Worm (Caenorhabditis elegans) whole organism, late embryonic: Measurements from ENCODE around the gene clec-70.

ENCODE experiments used
- C08G9.2 ChIP-seq: sonication (generic microtip); optimal IDR thresholded peaks from 2 replicates; lab custom pipeline; 2016; ENCODE audit warnings: mild to moderate bottlenecking, missing genetic modification characterization, moderate library complexity, missing compliant biosample characterization
- C38D4.7 ChIP-seq: fragments of 200-800 bp; sonication (Bioruptor generic); optimal IDR thresholded peaks from 2 replicates; lab custom pipeline; 2018; ENCODE audit warnings: mild to moderate bottlenecking, missing genetic modification characterization, moderate library complexity, missing compliant biosample characterization
- F13H6.1 ChIP-seq: sonication (generic microtip); optimal IDR thresholded peaks from 2 replicates; lab custom pipeline; 2016; ENCODE audit warnings: missing genetic modification characterization, missing compliant biosample characterization
- Y22D7AL.16 ChIP-seq: sonication (generic microtip); optimal IDR thresholded peaks from 2 replicates; lab custom pipeline; 2016; ENCODE audit warnings: missing genetic modification characterization, missing compliant biosample characterization
- ahr-1 ChIP-seq: sonication (generic microtip); optimal IDR thresholded peaks from 2 replicates; lab custom pipeline; 2016; ENCODE audit warnings: missing genetic modification characterization, missing compliant biosample characterization
- ama-1 ChIP-seq: fragments of 150-350 bp; optimal IDR thresholded peaks from 2 replicates; lab custom pipeline; 2014
- ceh-14 ChIP-seq: sonication (generic microtip); optimal IDR thresholded peaks from 2 replicates; lab custom pipeline; 2016; ENCODE audit warnings: missing genotype, missing genetic modification characterization, missing compliant biosample characterization
- ceh-18 ChIP-seq: sonication (generic microtip); optimal IDR thresholded peaks from 2 replicates; lab custom pipeline; 2016; ENCODE audit warnings: missing genetic modification characterization, missing compliant biosample characterization
- ceh-22 ChIP-seq: sonication (generic microtip); optimal IDR thresholded peaks from 2 replicates; lab custom pipeline; 2017; ENCODE audit warnings: missing biosample characterization, missing genetic modification characterization
- ceh-31 ChIP-seq: sonication (generic microtip); optimal IDR thresholded peaks from 2 replicates; lab custom pipeline; 2016; ENCODE audit warnings: missing genetic modification characterization, missing compliant biosample characterization
- ceh-34 ChIP-seq: sonication (generic microtip); optimal IDR thresholded peaks from 2 replicates; lab custom pipeline; 2016; ENCODE audit warnings: mild to moderate bottlenecking, missing genetic modification characterization, missing compliant biosample characterization
- ceh-45 ChIP-seq: fragments of 200-800 bp; sonication (Bioruptor generic); IDR thresholded peaks from 2 replicates; pipeline ENCODE4 v1.3.6; 2022; ENCODE audit warnings: missing genetic modification reagents, missing genetic modification characterization, missing compliant biosample characterization
- ceh-48 ChIP-seq: sonication (generic microtip); optimal IDR thresholded peaks from 2 replicates; lab custom pipeline; 2016; ENCODE audit warnings: missing genetic modification characterization, inconsistent platforms, missing compliant biosample characterization
- ceh-6 ChIP-seq: fragments of 200-800 bp; sonication (Bioruptor generic); optimal IDR thresholded peaks from 2 replicates; lab custom pipeline; 2018; ENCODE audit warnings: mild to moderate bottlenecking, missing genetic modification characterization, missing compliant biosample characterization
- dve-1 ChIP-seq: sonication (generic microtip); optimal IDR thresholded peaks from 2 replicates; lab custom pipeline; 2017; ENCODE audit warnings: antibody characterized with exemption, mild to moderate bottlenecking, missing genetic modification characterization, missing compliant biosample characterization
- elt-2 ChIP-seq: sonication (generic microtip); optimal IDR thresholded peaks from 2 replicates; lab custom pipeline; 2016; ENCODE audit warnings: missing genetic modification reagents, missing genetic modification characterization, missing compliant biosample characterization
- ets-4 ChIP-seq: sonication (generic microtip); optimal IDR thresholded peaks from 2 replicates; lab custom pipeline; 2016; ENCODE audit warnings: missing genetic modification characterization, missing compliant biosample characterization
- eyg-1 ChIP-seq: sonication (generic microtip); optimal IDR thresholded peaks from 2 replicates; lab custom pipeline; 2016; ENCODE audit warnings: missing genotype, missing genetic modification characterization, missing compliant biosample characterization
- fax-1 ChIP-seq: sonication (generic microtip); optimal IDR thresholded peaks from 2 replicates; lab custom pipeline; 2016; ENCODE audit warnings: missing genotype, missing genetic modification characterization, missing compliant biosample characterization
- fkh-10 ChIP-seq: fragments of 150-350 bp; optimal IDR thresholded peaks from 2 replicates; lab custom pipeline; 2014; ENCODE audit warnings: missing biosample characterization, missing genetic modification reagents, missing genetic modification characterization
- hlh-13 ChIP-seq: fragments of 200-800 bp; sonication (Bioruptor generic); optimal IDR thresholded peaks from 2 replicates; lab custom pipeline; 2018; ENCODE audit warnings: mild to moderate bottlenecking, missing genetic modification characterization, missing compliant biosample characterization
- hlh-15 ChIP-seq: sonication (generic microtip); optimal IDR thresholded peaks from 2 replicates; lab custom pipeline; 2016; ENCODE audit warnings: missing genetic modification characterization, missing compliant biosample characterization
- hlh-30 ChIP-seq: sonication (generic microtip); optimal IDR thresholded peaks from 2 replicates; lab custom pipeline; 2017; ENCODE audit warnings: antibody characterized with exemption, missing genetic modification characterization, missing compliant biosample characterization; ENCODE audit not compliant: insufficient read depth
- lim-6 ChIP-seq: sonication (generic microtip); optimal IDR thresholded peaks from 2 replicates; lab custom pipeline; 2016; ENCODE audit warnings: missing genetic modification characterization, missing compliant biosample characterization
- nhr-11 ChIP-seq: fragments of 150-350 bp; optimal IDR thresholded peaks from 2 replicates; lab custom pipeline; 2014; ENCODE audit warnings: missing biosample characterization, missing genetic modification characterization
- nhr-232 ChIP-seq: sonication (generic microtip); optimal IDR thresholded peaks from 2 replicates; lab custom pipeline; 2016; ENCODE audit warnings: missing genetic modification characterization, missing compliant biosample characterization
- odd-2 ChIP-seq: sonication (generic microtip); optimal IDR thresholded peaks from 2 replicates; lab custom pipeline; 2017; ENCODE audit warnings: antibody characterized with exemption, mild to moderate bottlenecking, missing genetic modification characterization, missing compliant biosample characterization
- pag-3 ChIP-seq: sonication (generic microtip); optimal IDR thresholded peaks from 2 replicates; lab custom pipeline; 2016; ENCODE audit warnings: missing compliant biosample characterization, missing genetic modification characterization, borderline replicate concordance
- pat-9 ChIP-seq: fragments of 200-800 bp; sonication (Bioruptor generic); optimal IDR thresholded peaks from 2 replicates; lab custom pipeline; 2018; ENCODE audit warnings: mild to moderate bottlenecking, missing genetic modification characterization, moderate library complexity, missing compliant biosample characterization
- pqm-1 ChIP-seq: sonication (generic microtip); optimal IDR thresholded peaks from 2 replicates; lab custom pipeline; 2016; ENCODE audit warnings: missing genetic modification characterization, missing compliant biosample characterization
- ref-2 ChIP-seq: sonication (generic microtip); optimal IDR thresholded peaks from 2 replicates; lab custom pipeline; 2016; ENCODE audit warnings: missing genetic modification characterization, missing compliant biosample characterization
- rnt-1 ChIP-seq: sonication (generic microtip); optimal IDR thresholded peaks from 2 replicates; lab custom pipeline; 2016; ENCODE audit warnings: missing genetic modification characterization, missing compliant biosample characterization
- sox-2 ChIP-seq: fragments of 200-800 bp; sonication (Bioruptor generic); IDR thresholded peaks from 2 replicates; pipeline ENCODE4 v1.3.6; 2022; ENCODE audit warnings: missing genetic modification reagents, missing genetic modification characterization, missing compliant biosample characterization
- syd-9 ChIP-seq: sonication (generic microtip); optimal IDR thresholded peaks from 2 replicates; lab custom pipeline; 2016; ENCODE audit warnings: mild to moderate bottlenecking, missing genetic modification characterization, moderate library complexity, missing compliant biosample characterization
- tbx-7 ChIP-seq: sonication (generic microtip); optimal IDR thresholded peaks from 2 replicates; lab custom pipeline; 2016; ENCODE audit warnings: missing genotype, missing genetic modification characterization, missing compliant biosample characterization
- unc-42 ChIP-seq: sonication (generic microtip); optimal IDR thresholded peaks from 2 replicates; lab custom pipeline; 2016; ENCODE audit warnings: missing genotype, missing genetic modification characterization, missing compliant biosample characterization
- unc-86 ChIP-seq: sonication (generic microtip); optimal IDR thresholded peaks from 2 replicates; lab custom pipeline; 2016; ENCODE audit warnings: missing genetic modification characterization, missing compliant biosample characterization

The clec-70 gene

ce11 chrIV:3921898-3922297 is 10.6 kb upstream of the clec-70 start, which contains the start of gene clec-67:
Gene clec-67, plus strand, starts transcription at chrIV:3922165.
- no peak for TF ChIP-seq ets-4 (tag; lab: Kevin White, UChicago)
- no peak for TF ChIP-seq ceh-34 (tag; lab: Kevin White, UChicago)
- no peak for TF ChIP-seq ahr-1 (tag; lab: Kevin White, UChicago)
- TF ChIP-seq elt-2 (tag; lab: Kevin White, UChicago), result no peak
- TF ChIP-seq F13H6.1 (tag; lab: Kevin White, UChicago), result no peak
- no peak for TF ChIP-seq pat-9
- TF ChIP-seq fkh-10 (GFP tag; lab: Kevin White, UChicago), result no peak
- no peak for TF ChIP-seq ceh-22
- TF ChIP-seq, all 69 proteins: peak for 0

- TF ChIP-seq pag-3 (tag; lab: Kevin White, UChicago), result no peak
- no peak for TF ChIP-seq Y22D7AL.16 (tag; lab: Kevin White, UChicago)
- TF ChIP-seq sox-2 (GFP tag; lab: Robert Waterston, UW), result no peak
- no peak for TF ChIP-seq nhr-11 (tag; lab: Kevin White, UChicago)
- TF ChIP-seq ceh-18 (tag; lab: Kevin White, UChicago), result no peak
- TF ChIP-seq pqm-1 (tag; lab: Kevin White, UChicago), result no peak
- no peak for TF ChIP-seq unc-86 (tag; lab: Kevin White, UChicago)
- no peak for TF ChIP-seq hlh-15 (tag; lab: Kevin White, UChicago)
- TF ChIP-seq eyg-1 (tag; lab: Kevin White, UChicago), result no peak
- TF ChIP-seq lim-6, result no peak
- no peak for TF ChIP-seq ceh-14 (tag; lab: Kevin White, UChicago)
- no peak for TF ChIP-seq ceh-34 (tag; lab: Kevin White, UChicago)
- TF ChIP-seq dve-1 (tag; lab: Kevin White, UChicago), result no peak
- TF ChIP-seq ceh-48 (tag; lab: Kevin White, UChicago), result no peak
- TF ChIP-seq tbx-7, result no peak
- no peak for TF ChIP-seq syd-9 (tag; lab: Kevin White, UChicago)
These were observed 6.4 kb upstream of the clec-70 start, which contains the start of gene clec-68 for ce11 chrIV:3926117-3926516. Gene clec-68, plus strand, starts transcription at chrIV:3926417.

DNA sequence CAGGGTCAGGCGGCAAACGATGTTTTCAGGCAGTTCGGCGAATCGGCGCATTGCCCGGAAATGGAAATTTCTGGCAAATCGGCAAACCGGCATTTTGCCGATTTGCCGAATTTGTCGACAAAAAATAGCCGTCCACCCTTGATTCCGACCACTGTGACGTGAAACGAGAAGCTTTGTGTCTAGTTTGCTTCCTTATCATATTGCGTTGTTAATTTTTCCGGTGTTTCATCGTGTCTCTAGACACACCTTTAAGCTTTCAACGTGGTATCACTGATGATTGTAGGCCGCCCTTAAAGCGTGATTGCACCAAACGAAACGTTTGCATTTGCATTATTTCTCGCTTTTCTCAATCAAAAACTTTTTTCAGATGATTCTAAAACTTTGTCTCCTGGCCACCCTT is 4.6 kb downstream of the clec-70 start, which contains the start of gene clec-71:
Gene clec-71 (plus strand): TSS at position 362 of the 400 bp plus-strand sequence.
- TF ChIP-seq ref-2 (no peak), ceh-22 (no peak), ceh-45 (GFP tag; lab: Robert Waterston, UW) (no peak), odd-2 (tag; lab: Kevin White, UChicago) (no peak), ceh-48 (tag; lab: Kevin White, UChicago) (no peak), dve-1 (tag; lab: Kevin White, UChicago) (no peak), C08G9.2 (no peak)
- TF ChIP-seq, all 69 proteins: peak for 0

ce11 chrIV:3941658-3942328 is 9.3 kb downstream of the clec-70 start, which contains the start of gene clec-174:
Gene clec-174, minus strand, starts transcription at chrIV:3941708.
- no peak for TF ChIP-seq C38D4.7 (GFP tag; lab: Kevin White, UChicago)
- no peak for TF ChIP-seq ceh-31 (tag; lab: Kevin White, UChicago)
- no peak for TF ChIP-seq fax-1 (tag; lab: Kevin White, UChicago)
- TF ChIP-seq ceh-6 (GFP tag; lab: Kevin White, UChicago), result no peak
- no peak for TF ChIP-seq hlh-13 (GFP tag; lab: Kevin White, UChicago)
- TF ChIP-seq rnt-1, result no peak
- no peak for TF ChIP-seq pag-3 (tag; lab: Kevin White, UChicago)
- no peak for TF ChIP-seq unc-42 (tag; lab: Kevin White, UChicago)
- no peak for TF ChIP-seq hlh-30 (tag; lab: Kevin White, UChicago)
- TF ChIP-seq C08G9.2, result no peak
- no peak for TF ChIP-seq syd-9 (tag; lab: Kevin White, UChicago)
- no peak for TF ChIP-seq pqm-1 (tag; lab: Kevin White, UChicago)
- TF ChIP-seq ama-1 (lab: Kevin White, UChicago), result no peak
- TF ChIP-seq nhr-232 (tag; lab: Kevin White, UChicago), result no peak
- TF ChIP-seq nhr-11 (tag; lab: Kevin White, UChicago), result no peak
- TF ChIP-seq, all 69 proteins: peak for 0
